Worm (Caenorhabditis elegans) whole organism, late embryonic: Measurements from ENCODE around the gene hpo-40.

Experiments used
- ceh-18 ChIP-seq: sonication (generic microtip); optimal IDR thresholded peaks from 2 replicates; lab custom pipeline; 2016; ENCODE audit warnings: missing genetic modification characterization, missing compliant biosample characterization
- ceh-6 ChIP-seq: fragments of 200-800 bp; sonication (Bioruptor generic); optimal IDR thresholded peaks from 2 replicates; lab custom pipeline; 2018; ENCODE audit warnings: mild to moderate bottlenecking, missing genetic modification characterization, missing compliant biosample characterization
- rnt-1 ChIP-seq: sonication (generic microtip); optimal IDR thresholded peaks from 2 replicates; lab custom pipeline; 2016; ENCODE audit warnings: missing genetic modification characterization, missing compliant biosample characterization

DNA sequence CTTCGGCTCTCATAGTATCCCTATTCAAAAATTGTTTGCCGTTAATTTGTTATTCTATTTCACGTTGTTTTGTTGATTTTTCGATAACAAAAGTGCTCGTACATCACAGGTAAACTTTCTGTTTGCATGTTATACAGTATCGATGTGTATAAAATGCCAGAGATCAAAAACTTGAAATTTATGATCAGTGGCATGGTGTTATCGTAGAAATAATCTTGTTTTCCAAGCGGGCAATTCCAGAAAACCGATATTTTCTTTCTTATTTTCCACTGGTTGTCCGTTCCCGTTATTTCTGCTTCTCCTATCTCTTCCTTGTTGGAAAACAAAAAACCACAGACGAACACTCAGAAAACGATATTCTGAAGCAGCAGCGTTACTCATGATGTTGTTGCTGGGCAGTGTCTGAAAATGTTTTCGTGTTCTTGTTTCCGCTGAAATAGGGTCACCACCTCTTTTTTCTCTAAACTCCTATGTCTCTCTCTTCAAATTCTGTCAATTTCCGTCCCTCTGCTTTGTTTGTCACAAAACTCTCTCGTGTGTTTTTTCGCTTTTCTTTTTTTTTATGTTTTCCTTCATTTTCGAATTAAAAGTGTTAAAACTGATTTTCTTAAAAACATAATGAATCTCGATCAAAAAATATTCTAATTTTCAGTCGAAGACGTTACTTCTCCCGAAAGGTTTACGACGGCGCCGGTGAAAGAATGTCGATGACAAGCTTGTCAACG lies 35.7 kb downstream of the hpo-40 start, which contains the start of gene akt-1:
- TF ChIP-seq ceh-6 (no peak), ceh-18 (no peak), rnt-1 (no peak)
